Worm (Caenorhabditis elegans) whole organism, early embryonic: Measurements from ENCODE around the gene wdr-62.

Source experiments
- B0310.2 ChIP-seq: sonication (generic microtip); optimal IDR thresholded peaks from 2 replicates; lab custom pipeline; 2016; ENCODE audit warnings: mild to moderate bottlenecking, missing genetic modification characterization, missing compliant biosample characterization
- ets-7 ChIP-seq: sonication (generic microtip); optimal IDR thresholded peaks from 2 replicates; lab custom pipeline; 2016; ENCODE audit warnings: missing genotype, missing genetic modification characterization, missing compliant biosample characterization
- flt-1 ChIP-seq: fragments of 200-800 bp; sonication (Bioruptor generic); IDR thresholded peaks from 2 replicates; pipeline ENCODE4 v1.3.6; 2022; ENCODE audit warnings: missing genetic modification characterization, missing compliant biosample characterization

ce11 chrV:9471675-9472074 is 27.8 kb downstream of the wdr-62 start, which contains the start of gene flp-6:
- TF ChIP-seq ets-7 (tag; lab: Kevin White, UChicago) (no peak), flt-1 (GFP tag; lab: Robert Waterston, UW) (no peak), B0310.2 (no peak)
